Fruit fly (Drosophila melanogaster) whole organism, embryonic: ENCODE data around the gene CG7724.

Experiments used
- Asciz ChIP-seq: fragments of 200-800 bp; sonication (Bioruptor generic); optimal IDR thresholded peaks from 2 replicates; lab custom pipeline; 2017; ENCODE audit warnings: missing biosample characterization, mild to moderate bottlenecking, missing genetic modification characterization, missing genetic modification reagents
- CG11247 ChIP-seq: fragments of 200-800 bp; sonication (Bioruptor generic); IDR thresholded peaks from 2 replicates; pipeline ENCODE4 v1.3.6; 2022; ENCODE audit warnings: missing biosample characterization, missing genetic modification characterization
- CG11398 ChIP-seq: fragments of 200-800 bp; sonication (Bioruptor generic); optimal IDR thresholded peaks from 2 replicates; lab custom pipeline; 2016; ENCODE audit warnings: missing biosample characterization, missing genetic modification characterization
- CG12104 ChIP-seq: fragments of 200-800 bp; sonication (Bioruptor generic); optimal IDR thresholded peaks from 3 replicates; lab custom pipeline; 2016; ENCODE audit warnings: missing biosample characterization, missing genetic modification characterization
- CG12155 ChIP-seq: fragments of 200-800 bp; sonication (Bioruptor generic); optimal IDR thresholded peaks from 3 replicates; lab custom pipeline; 2016; ENCODE audit warnings: missing biosample characterization, missing genetic modification characterization
- CG1233 ChIP-seq: fragments of 200-800 bp; sonication (Bioruptor generic); optimal IDR thresholded peaks from 4 replicates; lab custom pipeline; 2018; ENCODE audit warnings: missing biosample characterization, mild to moderate bottlenecking, missing genetic modification characterization
- CG13287 ChIP-seq: fragments of 200-800 bp; sonication (Bioruptor generic); IDR thresholded peaks from 2 replicates; pipeline ENCODE4 v1.3.6; 2022; ENCODE audit warnings: missing biosample characterization, missing genetic modification characterization; ENCODE audit not compliant: partially characterized antibody
- CG13775 ChIP-seq: fragments of 200-800 bp; sonication (Bioruptor generic); optimal IDR thresholded peaks from 3 replicates; lab custom pipeline; 2017; ENCODE audit warnings: missing biosample characterization, mild to moderate bottlenecking, missing genetic modification characterization
- CG14050 ChIP-seq: fragments of 200-800 bp; sonication (Bioruptor generic); IDR thresholded peaks from 3 replicates; pipeline ENCODE4 v1.3.6; 2022; ENCODE audit warnings: missing biosample characterization, missing genetic modification characterization
- CG16813 ChIP-seq: fragments of 200-800 bp; sonication (Bioruptor generic); IDR thresholded peaks from 3 replicates; pipeline ENCODE4 v1.3.6; 2022; ENCODE audit warnings: missing biosample characterization, missing genetic modification characterization; ENCODE audit not compliant: partially characterized antibody
- CG16815 ChIP-seq: fragments of 200-800 bp; sonication (Bioruptor generic); optimal IDR thresholded peaks from 3 replicates; lab custom pipeline; 2017; ENCODE audit warnings: missing biosample characterization, mild to moderate bottlenecking, missing genetic modification characterization
- CG16863 ChIP-seq: fragments of 200-800 bp; sonication (Bioruptor generic); optimal IDR thresholded peaks from 3 replicates; lab custom pipeline; 2016; ENCODE audit warnings: missing biosample characterization, missing genetic modification characterization
- CG2116 ChIP-seq: fragments of 200-800 bp; sonication (Bioruptor generic); optimal IDR thresholded peaks from 3 replicates; lab custom pipeline; 2018; ENCODE audit warnings: missing biosample characterization, mild to moderate bottlenecking, missing genetic modification characterization
- CG2199 ChIP-seq: fragments of 200-800 bp; sonication (Bioruptor generic); IDR thresholded peaks from 3 replicates; pipeline ENCODE4 v1.3.6; 2022; ENCODE audit warnings: missing biosample characterization, missing genetic modification characterization
- CG2202 ChIP-seq: fragments of 200-800 bp; sonication (Bioruptor generic); optimal IDR thresholded peaks from 2 replicates; lab custom pipeline; 2018; ENCODE audit warnings: missing biosample characterization, mild to moderate bottlenecking, missing genetic modification characterization
- CG6813 ChIP-seq: fragments of 200-800 bp; sonication (Bioruptor generic); optimal IDR thresholded peaks from 2 replicates; lab custom pipeline; 2017; ENCODE audit warnings: missing biosample characterization, missing genetic modification characterization, mild to moderate bottlenecking, moderate library complexity, missing genetic modification reagents
- CG7556 ChIP-seq: fragments of 200-800 bp; sonication (Bioruptor generic); optimal IDR thresholded peaks from 2 replicates; lab custom pipeline; 2017; ENCODE audit warnings: missing biosample characterization, mild to moderate bottlenecking, missing genetic modification characterization
- CG7839 ChIP-seq: fragments of 200-800 bp; sonication (Bioruptor generic); optimal IDR thresholded peaks from 3 replicates; lab custom pipeline; 2018; ENCODE audit warnings: missing biosample characterization, mild to moderate bottlenecking, missing genetic modification characterization, moderate library complexity
- CG7963 ChIP-seq: fragments of 200-800 bp; sonication (Bioruptor generic); IDR thresholded peaks from 3 replicates; pipeline ENCODE4 v1.3.6; 2022; ENCODE audit warnings: missing biosample characterization, missing genetic modification characterization; ENCODE audit not compliant: partially characterized antibody
- Doc3 ChIP-seq: fragments of 200-800 bp; sonication (Bioruptor generic); IDR thresholded peaks from 3 replicates; pipeline ENCODE4 v1.3.6; 2022; ENCODE audit warnings: missing biosample characterization, missing genetic modification characterization; ENCODE audit not compliant: partially characterized antibody
- ERR ChIP-seq: fragments of 200-800 bp; sonication (Bioruptor generic); optimal IDR thresholded peaks from 2 replicates; lab custom pipeline; 2016; ENCODE audit warnings: missing biosample characterization, missing genetic modification characterization
- Fer3 ChIP-seq: fragments of 200-800 bp; sonication (Bioruptor generic); optimal IDR thresholded peaks from 2 replicates; lab custom pipeline; 2018; ENCODE audit warnings: missing biosample characterization, mild to moderate bottlenecking, missing genetic modification characterization, moderate library complexity
- Hand ChIP-seq: fragments of 200-800 bp; sonication (Bioruptor generic); optimal IDR thresholded peaks from 2 replicates; lab custom pipeline; 2017; ENCODE audit warnings: mild to moderate bottlenecking, missing biosample characterization, missing genetic modification reagents, missing genetic modification characterization
- Hr3 ChIP-seq: fragments of 200-800 bp; sonication (Bioruptor generic); optimal IDR thresholded peaks from 3 replicates; lab custom pipeline; 2016; ENCODE audit warnings: missing biosample characterization, missing genetic modification characterization
- Hsf ChIP-seq: fragments of 200-800 bp; sonication (Bioruptor generic); optimal IDR thresholded peaks from 3 replicates; lab custom pipeline; 2016; ENCODE audit warnings: missing biosample characterization, missing genetic modification characterization
- Lim3 ChIP-seq: fragments of 200-800 bp; sonication (Bioruptor generic); IDR thresholded peaks from 2 replicates; pipeline ENCODE4 v1.3.6; 2022; ENCODE audit warnings: missing biosample characterization, missing genetic modification characterization
- Nf-YA ChIP-seq: fragments of 200-800 bp; sonication (Bioruptor generic); IDR thresholded peaks from 2 replicates; pipeline ENCODE4 v1.3.6; 2022; ENCODE audit warnings: missing biosample characterization, missing genetic modification characterization
- PHDP ChIP-seq: fragments of 200-800 bp; sonication (Bioruptor generic); optimal IDR thresholded peaks from 3 replicates; lab custom pipeline; 2018; ENCODE audit warnings: missing biosample characterization, mild to moderate bottlenecking, missing genetic modification characterization, moderate library complexity
- Rfx ChIP-seq: fragments of 200-800 bp; sonication (Bioruptor generic); IDR thresholded peaks from 2 replicates; pipeline ENCODE4 v1.3.6; 2022; ENCODE audit warnings: missing biosample characterization, missing genetic modification characterization
- Sry-δ ChIP-seq: fragments of 200-800 bp; sonication (Bioruptor generic); optimal IDR thresholded peaks from 2 replicates; lab custom pipeline; 2016; ENCODE audit warnings: missing biosample characterization, missing genetic modification characterization
- aop ChIP-seq: fragments of 200-800 bp; sonication (Bioruptor generic); IDR thresholded peaks from 2 replicates; pipeline ENCODE4 v1.3.6; 2022; ENCODE audit warnings: missing biosample characterization, missing genetic modification characterization
- az2 ChIP-seq: fragments of 200-800 bp; sonication (Bioruptor generic); optimal IDR thresholded peaks from 3 replicates; lab custom pipeline; 2016; ENCODE audit warnings: missing biosample characterization, missing genetic modification characterization
- fu2 ChIP-seq: fragments of 200-800 bp; sonication (Bioruptor generic); optimal IDR thresholded peaks from 2 replicates; lab custom pipeline; 2016; ENCODE audit warnings: missing biosample characterization, missing genetic modification characterization
- hb ChIP-seq: fragments of 200-800 bp; sonication (Bioruptor generic); IDR thresholded peaks from 3 replicates; pipeline ENCODE4 v1.3.6; 2022; ENCODE audit warnings: missing biosample characterization, missing genetic modification characterization; ENCODE audit not compliant: partially characterized antibody
- lab ChIP-seq: fragments of 200-800 bp; sonication (Bioruptor generic); optimal IDR thresholded peaks from 3 replicates; lab custom pipeline; 2017; ENCODE audit warnings: missing biosample characterization, missing genetic modification characterization, mild to moderate bottlenecking, moderate library complexity, missing genetic modification reagents
- lilli ChIP-seq: fragments of 200-800 bp; sonication (Bioruptor generic); optimal IDR thresholded peaks from 3 replicates; lab custom pipeline; 2016; ENCODE audit warnings: missing biosample characterization, missing genetic modification characterization
- nau ChIP-seq: fragments of 200-800 bp; sonication (Bioruptor generic); optimal IDR thresholded peaks from 3 replicates; lab custom pipeline; 2017; ENCODE audit warnings: missing biosample characterization, mild to moderate bottlenecking, missing genetic modification characterization, missing genetic modification reagents
- nerfin-1 ChIP-seq: fragments of 200-800 bp; sonication (Bioruptor generic); optimal IDR thresholded peaks from 3 replicates; lab custom pipeline; 2019; ENCODE audit warnings: missing biosample characterization, mild to moderate bottlenecking, missing genetic modification characterization, moderate library complexity
- nom ChIP-seq: fragments of 200-800 bp; sonication (Bioruptor generic); optimal IDR thresholded peaks from 2 replicates; lab custom pipeline; 2017; ENCODE audit warnings: missing biosample characterization, missing genetic modification characterization, mild to moderate bottlenecking, moderate library complexity, missing genetic modification reagents
- phol ChIP-seq: fragments of 200-800 bp; sonication (Bioruptor generic); optimal IDR thresholded peaks from 3 replicates; lab custom pipeline; 2018; ENCODE audit warnings: missing biosample characterization, mild to moderate bottlenecking, missing genetic modification characterization, moderate library complexity
- toy ChIP-seq: fragments of 200-800 bp; sonication (Bioruptor generic); IDR thresholded peaks from 2 replicates; pipeline ENCODE4 v1.3.6; 2022; ENCODE audit warnings: missing biosample characterization, missing genetic modification characterization
- zen2 ChIP-seq: fragments of 200-800 bp; sonication (Bioruptor generic); IDR thresholded peaks from 3 replicates; pipeline ENCODE4 v1.3.6; 2022; ENCODE audit warnings: missing biosample characterization, missing genetic modification characterization; ENCODE audit not compliant: partially characterized antibody

Gene CG7724

dm6 chr3L:17055467-17055877, at the start of gene CG7724 (continued):
- TF ChIP-seq Fer3 (tag; lab: Kevin White, UChicago) (no peak), CG13775 (GFP tag; lab: Kevin White, UChicago) (no peak), hb (GFP tag; lab: Robert Waterston, UW) (peak; percentile 81), nerfin-1 (tag; lab: Kevin White, UChicago) (no peak), CG6813 (GFP tag; lab: Kevin White, UChicago) (no peak), CG12155 (no peak), Hsf (no peak), nom (GFP tag; lab: Kevin White, UChicago) (no peak), toy (GFP tag; lab: Robert Waterston, UW) (no peak), CG16863 (no peak), fu2 (GFP tag; lab: Kevin White, UChicago) (no peak), CG7963 (GFP tag; lab: Robert Waterston, UW) (peak; percentile 91), lab (GFP tag; lab: Kevin White, UChicago) (no peak), CG14050 (GFP tag; lab: Robert Waterston, UW) (no peak), zen2 (GFP tag; lab: Robert Waterston, UW) (peak; percentile 90), CG2116 (GFP tag; lab: Kevin White, UChicago) (peak; percentile 57), CG16815 (GFP tag; lab: Kevin White, UChicago) (no peak), Hr3 (GFP tag; lab: Kevin White, UChicago) (no peak), CG11398 (GFP tag; lab: Kevin White, UChicago) (no peak), Nf-YA (GFP tag; lab: Robert Waterston, UW) (no peak), Doc3 (GFP tag; lab: Robert Waterston, UW) (peak; percentile 74), Lim3 (no peak), nau (no peak), CG1233 (GFP tag; lab: Kevin White, UChicago) (no peak), Asciz (no peak), az2 (GFP tag; lab: Kevin White, UChicago) (no peak), CG7839 (tag; lab: Kevin White, UChicago) (no peak), CG11247 (GFP tag; lab: Robert Waterston, UW) (no peak), CG2199 (GFP tag; lab: Robert Waterston, UW) (no peak), CG7556 (GFP tag; lab: Kevin White, UChicago) (no peak), aop (no peak), PHDP (tag; lab: Kevin White, UChicago) (peak; percentile 39), CG16813 (GFP tag; lab: Robert Waterston, UW) (peak; percentile 67), Sry-δ (peak; percentile 46), Hand (GFP tag; lab: Kevin White, UChicago) (no peak), Rfx (GFP tag; lab: Robert Waterston, UW) (no peak; the same call in 1 of the 2 replicates), ERR (GFP tag; lab: Kevin White, UChicago) (no peak), CG12104 (GFP tag; lab: Kevin White, UChicago) (no peak), CG13287 (GFP tag; lab: Robert Waterston, UW) (peak; percentile 86), lilli (GFP tag; lab: Kevin White, UChicago) (no peak), phol (tag; lab: Kevin White, UChicago) (no peak), CG2202 (tag; lab: Kevin White, UChicago) (no peak)
- TF ChIP-seq, all 482 proteins: peak for 77
